Fruit fly (Drosophila melanogaster) whole organism, embryonic: ENCODE measurements around the gene CG31735.

Source experiments
- Abd-B ChIP-seq: fragments of 200-800 bp; sonication (Bioruptor generic); optimal IDR thresholded peaks from 2 replicates; lab custom pipeline; 2018; ENCODE audit warnings: missing biosample characterization, mild to moderate bottlenecking, missing genetic modification characterization, moderate library complexity
- CG1024 ChIP-seq: fragments of 200-800 bp; sonication (Bioruptor generic); IDR thresholded peaks from 2 replicates; pipeline ENCODE4 v1.3.6; 2022; ENCODE audit warnings: missing biosample characterization, missing genetic modification characterization
- CG10267 ChIP-seq: fragments of 200-800 bp; sonication (Bioruptor generic); optimal IDR thresholded peaks from 2 replicates; lab custom pipeline; 2018; ENCODE audit warnings: missing biosample characterization, mild to moderate bottlenecking, missing genetic modification characterization, moderate library complexity
- CG12769 ChIP-seq: fragments of 200-800 bp; sonication (Bioruptor generic); optimal IDR thresholded peaks from 2 replicates; lab custom pipeline; 2019; ENCODE audit warnings: missing biosample characterization, mild to moderate bottlenecking, missing genetic modification characterization, moderate library complexity
- CG14050 ChIP-seq: fragments of 200-800 bp; sonication (Bioruptor generic); IDR thresholded peaks from 3 replicates; pipeline ENCODE4 v1.3.6; 2022; ENCODE audit warnings: missing biosample characterization, missing genetic modification characterization
- CG14441 ChIP-seq: fragments of 200-800 bp; sonication (Bioruptor generic); IDR thresholded peaks from 2 replicates; pipeline ENCODE4 v1.3.6; 2022; ENCODE audit warnings: missing biosample characterization, missing genetic modification characterization
- CG15514 ChIP-seq: fragments of 200-800 bp; sonication (Bioruptor generic); optimal IDR thresholded peaks from 3 replicates; lab custom pipeline; 2017; ENCODE audit warnings: missing biosample characterization, missing genetic modification characterization, mild to moderate bottlenecking, moderate library complexity, missing genetic modification reagents
- CG15601 ChIP-seq: fragments of 200-800 bp; sonication (Bioruptor generic); optimal IDR thresholded peaks from 3 replicates; lab custom pipeline; 2019; ENCODE audit warnings: missing biosample characterization, mild to moderate bottlenecking, missing genetic modification characterization, moderate library complexity
- CG1603 ChIP-seq: fragments of 200-800 bp; sonication (Bioruptor generic); optimal IDR thresholded peaks from 2 replicates; lab custom pipeline; 2019; ENCODE audit warnings: missing biosample characterization, mild to moderate bottlenecking, missing genetic modification characterization, moderate library complexity
- CG17912 ChIP-seq: fragments of 200-800 bp; sonication (Bioruptor generic); optimal IDR thresholded peaks from 2 replicates; lab custom pipeline; 2018; ENCODE audit warnings: missing biosample characterization, mild to moderate bottlenecking, missing genetic modification characterization
- CG2120 ChIP-seq: fragments of 200-800 bp; sonication (Bioruptor generic); optimal IDR thresholded peaks from 3 replicates; lab custom pipeline; 2016; ENCODE audit warnings: missing biosample characterization, missing genetic modification characterization
- CG2129 ChIP-seq: fragments of 200-800 bp; sonication (Bioruptor generic); IDR thresholded peaks from 2 replicates; pipeline ENCODE4 v1.3.6; 2022; ENCODE audit warnings: missing biosample characterization, missing genetic modification characterization; ENCODE audit not compliant: partially characterized antibody
- CG2889 ChIP-seq: fragments of 200-800 bp; sonication (Bioruptor generic); IDR thresholded peaks from 3 replicates; pipeline ENCODE4 v1.3.6; 2022; ENCODE audit warnings: missing biosample characterization, missing genetic modification characterization
- CG32532 ChIP-seq: fragments of 200-800 bp; sonication (Bioruptor generic); IDR thresholded peaks from 2 replicates; pipeline ENCODE4 v1.3.6; 2022; ENCODE audit warnings: missing biosample characterization, missing genetic modification characterization
- CG3838 ChIP-seq: fragments of 200-800 bp; sonication (Bioruptor generic); optimal IDR thresholded peaks from 3 replicates; lab custom pipeline; 2016; ENCODE audit warnings: missing biosample characterization, missing genetic modification characterization
- CG3995 ChIP-seq: fragments of 200-800 bp; sonication (Bioruptor generic); optimal IDR thresholded peaks from 3 replicates; lab custom pipeline; 2016; ENCODE audit warnings: missing biosample characterization, missing genetic modification characterization
- CG4282 ChIP-seq: fragments of 200-800 bp; sonication (Bioruptor generic); optimal IDR thresholded peaks from 2 replicates; lab custom pipeline; 2016; ENCODE audit warnings: missing biosample characterization, missing genetic modification characterization
- CG9817 ChIP-seq: fragments of 200-800 bp; sonication (Bioruptor generic); optimal IDR thresholded peaks from 2 replicates; lab custom pipeline; 2018; ENCODE audit warnings: missing biosample characterization, mild to moderate bottlenecking, missing genetic modification characterization, moderate library complexity
- CTCF ChIP-seq: fragments of 200-800 bp; sonication (Bioruptor generic); optimal IDR thresholded peaks from 2 replicates; lab custom pipeline; 2017; ENCODE audit warnings: missing biosample characterization, mild to moderate bottlenecking, missing genetic modification characterization, moderate library complexity
- D ChIP-seq, 2 experiments: fragments of 200-800 bp in 1 of 2; fragments of >200 bp in 1 of 2; sonication (Bioruptor generic) in 1 of 2; optimal IDR thresholded peaks; 2 replicates in 1 of 2; 3 replicates in 1 of 2; lab custom pipeline; 2017; ENCODE audit warnings: mild to moderate bottlenecking in 1 of 2, missing biosample characterization in 1 of 2, missing genetic modification characterization in 1 of 2, missing genetic modification reagents in 1 of 2
- Dad ChIP-seq: fragments of 200-800 bp; sonication (Bioruptor generic); optimal IDR thresholded peaks from 3 replicates; lab custom pipeline; 2016; ENCODE audit warnings: missing biosample characterization, missing genetic modification characterization
- HLH3B ChIP-seq: fragments of 200-800 bp; sonication (Bioruptor generic); IDR thresholded peaks from 2 replicates; pipeline ENCODE4 v1.3.6; 2022; ENCODE audit warnings: missing biosample characterization, missing genetic modification characterization
- MBD-R2 ChIP-seq: fragments of 200-800 bp; sonication (Bioruptor generic); IDR thresholded peaks from 2 replicates; pipeline ENCODE4 v1.3.6; 2022; ENCODE audit warnings: missing biosample characterization, missing genetic modification characterization
- Meics ChIP-seq: fragments of 200-800 bp; sonication (Bioruptor generic); optimal IDR thresholded peaks from 2 replicates; lab custom pipeline; 2017; ENCODE audit warnings: missing biosample characterization, mild to moderate bottlenecking, missing genetic modification characterization
- Mrtf ChIP-seq: fragments of 200-800 bp; sonication (Bioruptor generic); IDR thresholded peaks from 3 replicates; pipeline ENCODE4 v1.3.6; 2022; ENCODE audit warnings: missing biosample characterization, missing genetic modification characterization
- PHDP ChIP-seq: fragments of 200-800 bp; sonication (Bioruptor generic); optimal IDR thresholded peaks from 3 replicates; lab custom pipeline; 2018; ENCODE audit warnings: missing biosample characterization, mild to moderate bottlenecking, missing genetic modification characterization, moderate library complexity
- Tbp ChIP-seq: fragments of >200 bp; optimal IDR thresholded peaks from 2 replicates; lab custom pipeline; 2018; ENCODE audit warnings: missing biosample characterization, missing genetic modification characterization
- Xrp1 ChIP-seq: fragments of 200-800 bp; sonication (Bioruptor generic); IDR thresholded peaks from 2 replicates; pipeline ENCODE4 v1.3.6; 2022; ENCODE audit warnings: missing biosample characterization, missing genetic modification characterization
- ac ChIP-seq: fragments of 200-800 bp; sonication (Bioruptor generic); optimal IDR thresholded peaks from 3 replicates; lab custom pipeline; 2017; ENCODE audit warnings: missing biosample characterization, mild to moderate bottlenecking, missing genetic modification characterization
- amos ChIP-seq: fragments of 200-800 bp; sonication (Bioruptor generic); IDR thresholded peaks from 2 replicates; pipeline ENCODE4 v1.3.6; 2022; ENCODE audit warnings: missing biosample characterization, missing genetic modification characterization; ENCODE audit not compliant: partially characterized antibody
- cad ChIP-seq: fragments of >200 bp; optimal IDR thresholded peaks from 2 replicates; lab custom pipeline; 2017; ENCODE audit warnings: missing biosample characterization, missing genetic modification characterization
- dmrt99B ChIP-seq: fragments of 200-800 bp; sonication (Bioruptor generic); optimal IDR thresholded peaks from 2 replicates; lab custom pipeline; 2018; ENCODE audit warnings: missing biosample characterization, mild to moderate bottlenecking, missing genetic modification characterization, moderate library complexity
- ftz-f1 ChIP-seq: fragments of 200-800 bp; sonication (Bioruptor generic); optimal IDR thresholded peaks from 2 replicates; lab custom pipeline; 2016; ENCODE audit warnings: missing biosample characterization, missing genetic modification characterization
- her ChIP-seq: fragments of 200-800 bp; sonication (Bioruptor generic); optimal IDR thresholded peaks from 2 replicates; lab custom pipeline; 2016; ENCODE audit warnings: missing biosample characterization, missing genetic modification characterization
- insv ChIP-seq, 2 experiments: fragments of 200-800 bp; sonication (Bioruptor generic); optimal IDR thresholded peaks; 3 replicates each; lab custom pipeline; 2016 to 2018; ENCODE audit warnings: missing biosample characterization in 2 of 2, missing genetic modification characterization in 2 of 2
- jigr1 ChIP-seq: fragments of 200-800 bp; sonication (Bioruptor generic); IDR thresholded peaks from 3 replicates; pipeline ENCODE4 v1.3.6; 2022; ENCODE audit warnings: missing biosample characterization, missing genetic modification characterization
- jing ChIP-seq: fragments of 200-800 bp; sonication (Bioruptor generic); optimal IDR thresholded peaks from 2 replicates; lab custom pipeline; 2018; ENCODE audit warnings: missing biosample characterization, mild to moderate bottlenecking, missing genetic modification characterization
- kah ChIP-seq: fragments of 200-800 bp; sonication (Bioruptor generic); optimal IDR thresholded peaks from 2 replicates; lab custom pipeline; 2018; ENCODE audit warnings: missing biosample characterization, mild to moderate bottlenecking, missing genetic modification characterization
- lbe ChIP-seq: fragments of 200-800 bp; sonication (Bioruptor generic); optimal IDR thresholded peaks from 2 replicates; lab custom pipeline; 2016; ENCODE audit warnings: missing biosample characterization, mild to moderate bottlenecking, missing genetic modification characterization
- prd ChIP-seq, 3 experiments: fragments of >200 bp in 2 of 3; fragments of 200-800 bp in 1 of 3; sonication (Bioruptor generic) in 1 of 3; optimal IDR thresholded peaks in 2 of 3; IDR thresholded peaks in 1 of 3; 2 replicates in 2 of 3; 3 replicates in 1 of 3; pipeline versions ENCODE4 v1.3.6 to Lab custom; 2017 to 2022; ENCODE audit warnings: missing biosample characterization in 1 of 3, missing genetic modification characterization in 1 of 3
- row ChIP-seq: fragments of 200-800 bp; sonication (Bioruptor generic); IDR thresholded peaks from 3 replicates; pipeline ENCODE4 v1.3.6; 2022; ENCODE audit warnings: missing biosample characterization, missing genetic modification characterization
- sisA ChIP-seq: fragments of 200-800 bp; sonication (Bioruptor generic); IDR thresholded peaks from 2 replicates; pipeline ENCODE4 v1.3.6; 2022; ENCODE audit warnings: missing biosample characterization, missing genetic modification characterization
- sna ChIP-seq: fragments of 200-800 bp; sonication (Bioruptor generic); IDR thresholded peaks from 2 replicates; pipeline ENCODE4 v1.3.6; 2022; ENCODE audit warnings: missing biosample characterization, missing genetic modification characterization; ENCODE audit not compliant: partially characterized antibody
- ssp ChIP-seq: fragments of 200-800 bp; sonication (Bioruptor generic); IDR thresholded peaks from 2 replicates; pipeline ENCODE4 v1.3.6; 2022; ENCODE audit warnings: missing biosample characterization, missing genetic modification characterization
- stc ChIP-seq: fragments of 200-800 bp; sonication (Bioruptor generic); IDR thresholded peaks from 2 replicates; pipeline ENCODE4 v1.3.6; 2022; ENCODE audit warnings: missing biosample characterization, missing genetic modification characterization
- tna ChIP-seq: fragments of 200-800 bp; sonication (Bioruptor generic); IDR thresholded peaks from 2 replicates; pipeline ENCODE4 v1.3.6; 2022; ENCODE audit warnings: missing biosample characterization, missing genetic modification characterization; ENCODE audit not compliant: partially characterized antibody
- tup ChIP-seq: fragments of 200-800 bp; sonication (Bioruptor generic); optimal IDR thresholded peaks from 2 replicates; lab custom pipeline; 2016; ENCODE audit warnings: missing biosample characterization, mild to moderate bottlenecking, missing genetic modification characterization, moderate library complexity
- unpg ChIP-seq: fragments of 200-800 bp; sonication (Bioruptor generic); optimal IDR thresholded peaks from 3 replicates; lab custom pipeline; 2018; ENCODE audit warnings: missing biosample characterization, mild to moderate bottlenecking, missing genetic modification characterization, moderate library complexity
- vnd ChIP-seq: fragments of 200-800 bp; sonication (Bioruptor generic); IDR thresholded peaks from 3 replicates; pipeline ENCODE4 v1.3.6; 2022; ENCODE audit warnings: missing biosample characterization, missing genetic modification characterization; ENCODE audit not compliant: partially characterized antibody

Gene CG31735

dm6 chr2L:15908086-15908485 is 12.8 kb downstream of the CG31735 start (continued):
- TF ChIP-seq tna (GFP tag; lab: Robert Waterston, UW) (no peak), CG1603 (peak; percentile 30), CG32532 (GFP tag; lab: Robert Waterston, UW) (0 out of 2 replicates have a peak, but pooled peaks have one; percentile 12), ac (GFP tag; lab: Kevin White, UChicago) (no peak), sisA (GFP tag; lab: Robert Waterston, UW) (0 out of 2 replicates have a peak, but pooled peaks have one; percentile 12), CG3995 (GFP tag; lab: Kevin White, UChicago) (no peak), vnd (GFP tag; lab: Robert Waterston, UW) (no peak), kah (GFP tag; lab: Kevin White, UChicago) (no peak), Meics (no peak), tup (GFP tag; lab: Kevin White, UChicago) (no peak), sna (GFP tag; lab: Robert Waterston, UW) (no peak), ftz-f1 (GFP tag; lab: Kevin White, UChicago) (no peak), PHDP (no peak), HLH3B (0 out of 2 replicates have a peak, but pooled peaks have one; percentile 26), Dad (GFP tag; lab: Kevin White, UChicago) (no peak), cad (GFP tag; lab: Kevin White, UChicago) (no peak), amos (GFP tag; lab: Robert Waterston, UW) (no peak), CG2889 (no peak), CG10267 (tag; lab: Kevin White, UChicago) (no peak), CG2129 (GFP tag; lab: Robert Waterston, UW) (no peak), CG14050 (peak; percentile 17; the same call in 1 of the 3 replicates), stc (peak; percentile 16; the same call in 1 of the 2 replicates), jing (GFP tag; lab: Kevin White, UChicago) (no peak), Xrp1 (no peak), CG15601 (tag; lab: Kevin White, UChicago) (no peak), CG3838 (GFP tag; lab: Kevin White, UChicago) (no peak), CG2120 (GFP tag; lab: Kevin White, UChicago) (no peak), CG9817 (no peak), Abd-B (GFP tag; lab: Kevin White, UChicago) (no peak), row (GFP tag; lab: Robert Waterston, UW) (peak; percentile 58; the same call in 2 of the 3 replicates), CG12769 (tag; lab: Kevin White, UChicago) (peak; percentile 67), prd (optimal IDR thresholded peaks at IDR 0.05; lab: Kevin White, UChicago) (no peak), prd (GFP tag; IDR thresholded peaks at IDR 0.05; lab: Robert Waterston, UW) (peak; percentile 7; the same call in 1 of the 3 replicates), CG1024 (GFP tag; lab: Robert Waterston, UW) (0 out of 2 replicates have a peak, but pooled peaks have one; percentile 3), her (GFP tag; lab: Kevin White, UChicago) (no peak), insv (GFP tag; optimal IDR thresholded peaks at IDR 0.05; lab: Kevin White, UChicago) (no peak), MBD-R2 (GFP tag; lab: Robert Waterston, UW) (no peak), lbe (no peak), CG14441 (GFP tag; lab: Robert Waterston, UW) (peak; percentile 49; the same call in 1 of the 2 replicates), D (optimal IDR thresholded peaks at IDR 0.05; lab: Kevin White, UChicago) (no peak), D (GFP tag; optimal IDR thresholded peaks at IDR 0.05; lab: Kevin White, UChicago) (no peak), dmrt99B (tag; lab: Kevin White, UChicago) (no peak), Mrtf (GFP tag; lab: Robert Waterston, UW) (no peak), Tbp (GFP tag; lab: Kevin White, UChicago) (no peak), CG15514 (GFP tag; lab: Kevin White, UChicago) (no peak), unpg (no peak), CG4282 (no peak), CG17912 (no peak), CTCF (GFP tag; lab: Kevin White, UChicago) (no peak), ssp (GFP tag; lab: Robert Waterston, UW) (no peak), jigr1 (0 out of 3 replicates have a peak, but pooled peaks have one; percentile 36)
